Worm (Caenorhabditis elegans): ENCODE data around the gene spp-18.

spp-18 gene

ce11 chrIV:9618015-9618414 is 24.5 kb downstream of the spp-18 start:
- TF ChIP-seq mdl-1 (tag; optimal IDR thresholded peaks at IDR 0.05) = no peak
- TF ChIP-seq nhr-71 (tag; optimal IDR thresholded peaks at IDR 0.05) = no peak
- TF ChIP-seq mab-9 (GFP tag; IDR thresholded peaks at IDR 0.05) = no peak
- TF ChIP-seq blmp-1 (tag; optimal IDR thresholded peaks at IDR 0.05) = peak; percentile 70
- TF ChIP-seq efl-3 (GFP tag; optimal IDR thresholded peaks at IDR 0.05) = no peak
- peak; percentile 33 for TF ChIP-seq rnt-1 (tag; optimal IDR thresholded peaks at IDR 0.05)
- TF ChIP-seq lin-39 (tag; optimal IDR thresholded peaks at IDR 0.05) = no peak
- TF ChIP-seq elt-2 (tag; optimal IDR thresholded peaks at IDR 0.05) = no peak
- peak; percentile 19 for TF ChIP-seq nhr-20 (tag; optimal IDR thresholded peaks at IDR 0.05)
- TF ChIP-seq lin-13 (GFP tag; optimal IDR thresholded peaks at IDR 0.05) = no peak
- no peak for TF ChIP-seq unc-130 (tag; optimal IDR thresholded peaks at IDR 0.05)
- no peak for TF ChIP-seq aly-2 (tag; optimal IDR thresholded peaks at IDR 0.05)
- TF ChIP-seq aha-1 (tag; optimal IDR thresholded peaks at IDR 0.05) = no peak
- peak; percentile 10 for TF ChIP-seq snu-23 (GFP tag; optimal IDR thresholded peaks at IDR 0.05)
- no peak for TF ChIP-seq mef-2 (tag; optimal IDR thresholded peaks at IDR 0.05)
- TF ChIP-seq fkh-4 (tag; optimal IDR thresholded peaks at IDR 0.05; ENCODE audit: borderline replicate concordance) = no peak
- no peak for TF ChIP-seq C16A3.4 (tag; optimal IDR thresholded peaks at IDR 0.05)
- TF ChIP-seq xbp-1 (tag; optimal IDR thresholded peaks at IDR 0.05) = no peak
- no peak for TF ChIP-seq efl-1 (optimal IDR thresholded peaks at IDR 0.05)
- TF ChIP-seq efl-1 (GFP tag; optimal IDR thresholded peaks at IDR 0.05 in 1 of 2) = peak in 1 of 2 experiments; percentile 31
- TF ChIP-seq fos-1 (tag; optimal IDR thresholded peaks at IDR 0.05) = no peak
- no peak for TF ChIP-seq ztf-11 (tag; optimal IDR thresholded peaks at IDR 0.05)
- TF ChIP-seq nhr-85 (tag) = peak; percentile 91
- no peak for TF ChIP-seq fkh-8 (tag; optimal IDR thresholded peaks at IDR 0.05)
- TF ChIP-seq nhr-28 (tag; optimal IDR thresholded peaks at IDR 0.05) = no peak
- peak in 1 of 2 experiments; percentile 55 for TF ChIP-seq lsy-2 (tag; optimal IDR thresholded peaks at IDR 0.05)
- no peak for TF ChIP-seq dsc-1 (tag; optimal IDR thresholded peaks at IDR 0.05)
- no peak for TF ChIP-seq hpl-2 (GFP tag; optimal IDR thresholded peaks at IDR 0.05)
- no peak for TF ChIP-seq ztf-4 (tag; optimal IDR thresholded peaks at IDR 0.05)
- TF ChIP-seq ceh-88 (GFP tag; IDR thresholded peaks at IDR 0.05) = no peak
- TF ChIP-seq isw-1 (GFP tag; IDR thresholded peaks at IDR 0.05) = no peak
- TF ChIP-seq ceh-82 (tag; optimal IDR thresholded peaks at IDR 0.05) = no peak
- TF ChIP-seq lin-14 (GFP tag; optimal IDR thresholded peaks at IDR 0.05) = peak; percentile 44
- TF ChIP-seq dpl-1 (GFP tag; optimal IDR thresholded peaks at IDR 0.05) = no peak
- TF ChIP-seq elt-3 (tag; optimal IDR thresholded peaks at IDR 0.05) = no peak
- no peak for TF ChIP-seq unc-86 (tag; optimal IDR thresholded peaks at IDR 0.05)

ce11 chrIV:9618836-9619235 is 25.3 kb downstream of the spp-18 start:
- TF ChIP-seq nhr-237 (tag; optimal IDR thresholded peaks at IDR 0.05) (no peak), lin-14 (GFP tag; optimal IDR thresholded peaks at IDR 0.05) (peak; percentile 6), rnt-1 (tag; optimal IDR thresholded peaks at IDR 0.05) (peak; percentile 20), blmp-1 (tag; optimal IDR thresholded peaks at IDR 0.05) (peak; percentile 14)

- TF ChIP-seq C34B4.2 (tag; optimal IDR thresholded peaks at IDR 0.05) = no peak
- TF ChIP-seq unc-86 (tag; optimal IDR thresholded peaks at IDR 0.05) = no peak
- TF ChIP-seq unc-30 (tag; optimal IDR thresholded peaks at IDR 0.05) = no peak
- no peak for TF ChIP-seq grh-1 (GFP tag; IDR thresholded peaks at IDR 0.05)
- TF ChIP-seq vab-15 (tag; optimal IDR thresholded peaks at IDR 0.05) = no peak
- TF ChIP-seq ztf-4 (tag; optimal IDR thresholded peaks at IDR 0.05) = no peak
- TF ChIP-seq egl-13 (tag; optimal IDR thresholded peaks at IDR 0.05) = no peak
- TF ChIP-seq tbx-2 (tag; optimal IDR thresholded peaks at IDR 0.05) = no peak
- TF ChIP-seq egl-27 (tag; optimal IDR thresholded peaks at IDR 0.05) = no peak
- no peak for TF ChIP-seq blmp-1 (tag; optimal IDR thresholded peaks at IDR 0.05)
Observed at ce11 chrIV:9622272-9622671, 28.8 kb downstream of the spp-18 start, which contains the start of gene W09C2.7. Gene W09C2.7, minus strand, starts transcription at chrIV:9622372.
